Worm (Caenorhabditis elegans) whole organism, mixed stage, embryonic: Measurements from ENCODE around the gene D2045.5.
"Not testable (repeated sequence)": the region's sequence is repeated elsewhere in the genome, so short reads cannot be mapped to it uniquely, and the experiment has no call there.

Source experiments
- M03D4.4 ChIP-seq: sonication (generic microtip); optimal IDR thresholded peaks from 2 replicates; lab custom pipeline; 2017; ENCODE audit warnings: mild to moderate bottlenecking, missing genetic modification characterization, missing compliant biosample characterization
- bed-3 ChIP-seq: fragments of 200-800 bp; sonication (Bioruptor generic); optimal IDR thresholded peaks from 3 replicates; lab custom pipeline; 2018; ENCODE audit warnings: mild to moderate bottlenecking, missing genetic modification characterization, moderate library complexity, missing compliant biosample characterization
- ceh-43 ChIP-seq: fragments of 200-800 bp; sonication (Bioruptor generic); optimal IDR thresholded peaks from 2 replicates; lab custom pipeline; 2018; ENCODE audit warnings: mild to moderate bottlenecking, missing genetic modification characterization, moderate library complexity, missing compliant biosample characterization
- ceh-83 ChIP-seq: fragments of 200-800 bp; sonication (Bioruptor generic); optimal IDR thresholded peaks from 2 replicates; lab custom pipeline; 2018; ENCODE audit warnings: mild to moderate bottlenecking, missing genetic modification characterization, missing compliant biosample characterization
- ces-1 ChIP-seq: fragments of 150-350 bp; optimal IDR thresholded peaks from 2 replicates; lab custom pipeline; 2014; ENCODE audit warnings: missing biosample characterization, missing genetic modification reagents, missing genetic modification characterization
- cnd-1 ChIP-seq: fragments of 200-800 bp; sonication (Bioruptor generic); optimal IDR thresholded peaks from 2 replicates; lab custom pipeline; 2018; ENCODE audit warnings: mild to moderate bottlenecking, missing genetic modification characterization, missing compliant biosample characterization
- drap-1 ChIP-seq: fragments of 200-800 bp; sonication (Bioruptor generic); optimal IDR thresholded peaks from 3 replicates; lab custom pipeline; 2018; ENCODE audit warnings: mild to moderate bottlenecking, missing genetic modification characterization, missing compliant biosample characterization
- elt-1 ChIP-seq: sonication (generic microtip); optimal IDR thresholded peaks from 2 replicates; lab custom pipeline; 2017; ENCODE audit warnings: missing genetic modification characterization, mild to moderate bottlenecking, missing compliant biosample characterization, antibody characterized with exemption, moderate library complexity, borderline replicate concordance; ENCODE audit not compliant: insufficient read depth
- elt-3 ChIP-seq: fragments of 150-350 bp; optimal IDR thresholded peaks from 2 replicates; lab custom pipeline; 2014; ENCODE audit warnings: missing biosample characterization, missing genetic modification characterization
- flh-1 ChIP-seq: fragments of 200-800 bp; sonication (Bioruptor generic); optimal IDR thresholded peaks from 2 replicates; lab custom pipeline; 2018; ENCODE audit warnings: mild to moderate bottlenecking, missing genetic modification characterization, moderate library complexity, missing compliant biosample characterization
- ham-2 ChIP-seq: fragments of 200-800 bp; sonication (Bioruptor generic); optimal IDR thresholded peaks from 2 replicates; lab custom pipeline; 2018; ENCODE audit warnings: mild to moderate bottlenecking, missing genetic modification characterization, missing compliant biosample characterization
- hlh-1 ChIP-seq: fragments of 150-350 bp; optimal IDR thresholded peaks from 2 replicates; lab custom pipeline; 2014; ENCODE audit warnings: missing biosample characterization, missing genetic modification reagents, missing genetic modification characterization
- lin-13 ChIP-seq: fragments of 150-350 bp; optimal IDR thresholded peaks from 2 replicates; lab custom pipeline; 2014; ENCODE audit warnings: missing biosample characterization, missing genetic modification characterization
- lin-32 ChIP-seq: fragments of 200-800 bp; sonication (Bioruptor generic); optimal IDR thresholded peaks from 2 replicates; lab custom pipeline; 2018; ENCODE audit warnings: mild to moderate bottlenecking, missing genetic modification characterization, missing compliant biosample characterization
- lsy-2 ChIP-seq: fragments of 150-350 bp; optimal IDR thresholded peaks from 2 replicates; lab custom pipeline; 2014; ENCODE audit warnings: missing biosample characterization, missing genetic modification characterization
- mab-5 ChIP-seq: fragments of 150-350 bp; optimal IDR thresholded peaks from 2 replicates; lab custom pipeline; 2014; ENCODE audit warnings: missing biosample characterization, missing genetic modification characterization
- mep-1 ChIP-seq: fragments of 150-350 bp; optimal IDR thresholded peaks from 2 replicates; lab custom pipeline; 2017; ENCODE audit warnings: missing biosample characterization, missing genetic modification reagents, missing genetic modification characterization, inconsistent platforms
- mls-2 ChIP-seq: sonication (generic microtip); optimal IDR thresholded peaks from 2 replicates; lab custom pipeline; 2016; ENCODE audit warnings: mild to moderate bottlenecking, missing genetic modification characterization, moderate library complexity, missing compliant biosample characterization
- nhr-12 ChIP-seq: fragments of 150-350 bp; optimal IDR thresholded peaks from 2 replicates; lab custom pipeline; 2014; ENCODE audit warnings: missing biosample characterization, missing genetic modification characterization
- nhr-2 ChIP-seq: fragments of 150-350 bp; optimal IDR thresholded peaks from 2 replicates; lab custom pipeline; 2014; ENCODE audit warnings: missing biosample characterization, missing genetic modification characterization
- nhr-237 ChIP-seq: fragments of 150-350 bp; optimal IDR thresholded peaks from 2 replicates; lab custom pipeline; 2014; ENCODE audit warnings: missing biosample characterization, missing genetic modification characterization
- nhr-28 ChIP-seq: fragments of 150-350 bp; optimal IDR thresholded peaks from 2 replicates; lab custom pipeline; 2014; ENCODE audit warnings: missing biosample characterization, missing genetic modification characterization
- pha-4 ChIP-seq: fragments of 150-350 bp; optimal IDR thresholded peaks from 2 replicates; lab custom pipeline; 2018; ENCODE audit warnings: missing biosample characterization, missing genetic modification reagents, missing genetic modification characterization
- sem-2 ChIP-seq: fragments of 200-800 bp; sonication (Bioruptor generic); optimal IDR thresholded peaks from 2 replicates; lab custom pipeline; 2018; ENCODE audit warnings: mild to moderate bottlenecking, missing genetic modification characterization, missing compliant biosample characterization
- snpc-4 ChIP-seq: fragments of 150-350 bp; optimal IDR thresholded peaks from 2 replicates; lab custom pipeline; 2014; ENCODE audit warnings: missing biosample characterization, missing genetic modification characterization
- sptf-1 ChIP-seq: sonication (generic microtip); optimal IDR thresholded peaks from 2 replicates; lab custom pipeline; 2017; ENCODE audit warnings: mild to moderate bottlenecking, missing genetic modification characterization, moderate library complexity, missing compliant biosample characterization
- unc-120 ChIP-seq: sonication (generic microtip); optimal IDR thresholded peaks from 2 replicates; lab custom pipeline; 2017; ENCODE audit warnings: missing genetic modification characterization, missing compliant biosample characterization; ENCODE audit not compliant: poor library complexity, severe bottlenecking
- unc-39 ChIP-seq: fragments of 150-350 bp; optimal IDR thresholded peaks from 2 replicates; lab custom pipeline; 2014; ENCODE audit warnings: missing biosample characterization, missing genetic modification characterization
- unc-62 ChIP-seq: fragments of 150-350 bp; optimal IDR thresholded peaks from 2 replicates; lab custom pipeline; 2014; ENCODE audit warnings: missing biosample characterization, missing genetic modification reagents, missing genetic modification characterization
- zip-8 ChIP-seq: fragments of 150-350 bp; optimal IDR thresholded peaks from 2 replicates; lab custom pipeline; 2014; ENCODE audit warnings: missing biosample characterization, missing genetic modification characterization
- ztf-11 ChIP-seq: fragments of 150-350 bp; optimal IDR thresholded peaks from 2 replicates; lab custom pipeline; 2014; ENCODE audit warnings: missing biosample characterization, missing genetic modification characterization

The D2045.5 gene

DNA sequence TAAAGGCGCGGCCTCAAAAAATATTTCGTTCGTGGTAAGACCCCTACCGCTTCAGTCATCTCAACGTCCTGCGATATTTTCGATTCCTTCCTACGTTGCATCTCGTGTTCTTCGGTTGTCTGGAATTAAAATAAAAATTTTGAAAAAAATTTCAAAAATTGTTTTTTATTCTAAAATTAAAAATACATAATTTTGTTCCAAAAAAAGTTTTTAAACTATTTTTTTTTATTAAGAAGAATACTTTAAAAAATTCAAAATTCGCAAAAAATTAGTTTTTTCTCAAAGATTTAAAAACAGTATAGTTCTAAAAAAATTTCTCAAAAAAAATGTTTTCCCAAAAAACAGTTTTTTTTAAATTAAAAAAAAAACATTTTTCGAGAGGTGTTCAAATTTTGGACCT is 30.6 kb downstream of the D2045.5 start, which contains the start of gene H04D03.6:
H04D03.6 (minus strand) TSS at position 101 of the 400 bp plus-strand sequence.
- not testable (repeated sequence) for TF ChIP-seq unc-120, sptf-1, hlh-1 (tag; lab: Kevin White, UChicago)

- TF ChIP-seq lsy-2 (tag; lab: Kevin White, UChicago) (peak; percentile 30), mep-1 (tag; lab: Kevin White, UChicago) (peak; percentile 17), ces-1 (GFP tag; lab: Kevin White, UChicago) (peak; percentile 99), sptf-1 (tag; lab: Kevin White, UChicago) (peak; percentile 42)
Measured at ce11 chrIII:10435938-10436842, 33.2 kb downstream of the D2045.5 start, which contains the start of the genes smrd-1 and enu-3.1. Gene smrd-1 (minus strand): TSS chrIII:10435988. Gene enu-3.1 (plus strand): TSS chrIII:10436276.

DNA sequence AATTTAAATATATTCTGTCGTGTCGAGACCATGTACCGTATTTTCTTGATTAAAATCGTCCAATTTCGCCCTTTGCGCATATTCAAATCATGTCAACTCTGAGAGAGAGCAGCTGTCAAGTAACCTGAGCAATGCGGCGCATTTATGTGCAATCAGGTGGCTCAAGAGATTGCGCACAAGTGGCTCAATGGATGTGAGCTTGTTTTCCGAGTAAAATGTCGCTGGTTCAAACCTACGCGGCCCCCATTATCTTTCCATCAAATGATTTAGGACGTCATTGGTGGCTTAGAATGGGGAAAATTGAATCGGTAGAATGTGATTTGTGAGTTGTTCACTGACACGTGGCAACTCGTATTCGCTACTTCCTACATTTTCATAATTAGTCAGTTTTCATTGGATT is 37.3 kb downstream of the D2045.5 start:
- TF ChIP-seq mab-5 (tag; lab: Kevin White, UChicago), result peak; percentile 54
- peak; percentile 72 for TF ChIP-seq sptf-1 (tag; lab: Kevin White, UChicago)
- TF ChIP-seq zip-8 (tag; lab: Kevin White, UChicago), result no peak
- TF ChIP-seq ces-1 (GFP tag; lab: Kevin White, UChicago), result peak; percentile 21
- TF ChIP-seq M03D4.4 (tag; lab: Kevin White, UChicago), result peak; percentile 75
- peak; percentile 21 for TF ChIP-seq bed-3 (GFP tag; lab: Kevin White, UChicago)
- peak; percentile 34 for TF ChIP-seq sem-2
- peak; percentile 50 for TF ChIP-seq lin-13
- peak; percentile 17 for TF ChIP-seq flh-1 (GFP tag; lab: Kevin White, UChicago)
- no peak for TF ChIP-seq nhr-237
- TF ChIP-seq elt-1, result no peak
- no peak for TF ChIP-seq elt-3 (tag; lab: Kevin White, UChicago)
- TF ChIP-seq pha-4 (tag; lab: Kevin White, UChicago), result peak; percentile 4
- TF ChIP-seq snpc-4 (tag; lab: Kevin White, UChicago), result no peak
- peak; percentile 8 for TF ChIP-seq lsy-2 (tag; lab: Kevin White, UChicago)
- peak; percentile 69 for TF ChIP-seq mls-2 (tag; lab: Kevin White, UChicago)
- TF ChIP-seq unc-120 (tag; lab: Kevin White, UChicago), result peak; percentile 86
- peak; percentile 72 for TF ChIP-seq drap-1 (GFP tag; lab: Kevin White, UChicago)
- TF ChIP-seq ceh-43 (GFP tag; lab: Kevin White, UChicago), result peak; percentile 46
- TF ChIP-seq lin-32 (GFP tag; lab: Kevin White, UChicago), result peak; percentile 53
- no peak for TF ChIP-seq nhr-12 (tag; lab: Kevin White, UChicago)
- no peak for TF ChIP-seq unc-39 (tag; lab: Kevin White, UChicago)
- peak; percentile 73 for TF ChIP-seq unc-62
- no peak for TF ChIP-seq mep-1 (tag; lab: Kevin White, UChicago)
- peak; percentile 92 for TF ChIP-seq hlh-1 (tag; lab: Kevin White, UChicago)
- TF ChIP-seq nhr-28 (tag; lab: Kevin White, UChicago), result peak; percentile 14
- TF ChIP-seq cnd-1, result peak; percentile 79
- peak; percentile 2 for TF ChIP-seq ham-2 (GFP tag; lab: Kevin White, UChicago)
- TF ChIP-seq ceh-83 (GFP tag; lab: Kevin White, UChicago), result peak; percentile 84
- TF ChIP-seq ztf-11 (tag; lab: Kevin White, UChicago), result no peak

ce11 chrIII:10427882-10428281 is 41.5 kb downstream of the D2045.5 start, which contains the start of gene prp-3:
Gene prp-3 (minus strand): TSS chrIII:10427982.
- no peak for TF ChIP-seq unc-120 (tag; lab: Kevin White, UChicago)
- TF ChIP-seq sptf-1 (tag; lab: Kevin White, UChicago), result no peak
- no peak for TF ChIP-seq nhr-237
- no peak for TF ChIP-seq mep-1 (tag; lab: Kevin White, UChicago)
- TF ChIP-seq nhr-28 (tag; lab: Kevin White, UChicago), result no peak
- no peak for TF ChIP-seq elt-3 (tag; lab: Kevin White, UChicago)
- TF ChIP-seq nhr-2 (tag; lab: Kevin White, UChicago), result no peak
- no peak for TF ChIP-seq pha-4 (tag; lab: Kevin White, UChicago)
- no peak for TF ChIP-seq ces-1 (GFP tag; lab: Kevin White, UChicago)
- TF ChIP-seq zip-8 (tag; lab: Kevin White, UChicago), result no peak
- no peak for TF ChIP-seq drap-1 (GFP tag; lab: Kevin White, UChicago)
- no peak for TF ChIP-seq flh-1 (GFP tag; lab: Kevin White, UChicago)
- TF ChIP-seq snpc-4 (tag; lab: Kevin White, UChicago), result no peak
- no peak for TF ChIP-seq lsy-2 (tag; lab: Kevin White, UChicago)
